Worm (Caenorhabditis elegans) whole organism, L2 larva: Measurements from ENCODE around the gene Y48B6A.13.

Experiments
- C34F6.9 ChIP-seq: fragments of 150-350 bp; optimal IDR thresholded peaks from 2 replicates; lab custom pipeline; 2014; ENCODE audit warnings: missing biosample characterization, missing genetic modification characterization
- F13H6.1 ChIP-seq: sonication (generic microtip); optimal IDR thresholded peaks from 2 replicates; lab custom pipeline; 2016; ENCODE audit warnings: missing genetic modification characterization, missing compliant biosample characterization
- ZK546.5 ChIP-seq: sonication (generic microtip); optimal IDR thresholded peaks from 2 replicates; lab custom pipeline; 2017; ENCODE audit warnings: missing biosample characterization, missing genetic modification characterization
- alr-1 ChIP-seq: fragments of 150-350 bp; optimal IDR thresholded peaks from 2 replicates; lab custom pipeline; 2014; ENCODE audit warnings: missing biosample characterization, missing genetic modification characterization
- aly-2 ChIP-seq: fragments of 150-350 bp; optimal IDR thresholded peaks from 2 replicates; lab custom pipeline; 2014; ENCODE audit warnings: missing biosample characterization, missing genetic modification characterization
- blmp-1 ChIP-seq: sonication (generic microtip); optimal IDR thresholded peaks from 2 replicates; lab custom pipeline; 2017; ENCODE audit warnings: missing genetic modification characterization, mild to moderate bottlenecking, missing compliant biosample characterization, antibody characterized with exemption, moderate library complexity; ENCODE audit not compliant: insufficient read depth
- ceh-82 ChIP-seq: fragments of 150-350 bp; optimal IDR thresholded peaks from 2 replicates; lab custom pipeline; 2014; ENCODE audit warnings: missing biosample characterization, missing genetic modification characterization
- dmd-4 ChIP-seq: sonication (generic microtip); optimal IDR thresholded peaks from 2 replicates; lab custom pipeline; 2017; ENCODE audit warnings: missing biosample characterization, missing genetic modification characterization
- egl-27 ChIP-seq: sonication (generic microtip); optimal IDR thresholded peaks from 3 replicates; lab custom pipeline; 2017; ENCODE audit warnings: missing biosample characterization, missing genetic modification reagents, missing genetic modification characterization
- elt-1 ChIP-seq: fragments of 150-350 bp; optimal IDR thresholded peaks from 2 replicates; lab custom pipeline; 2014; ENCODE audit warnings: missing biosample characterization, missing genetic modification characterization
- elt-3 ChIP-seq: sonication (generic microtip); optimal IDR thresholded peaks from 2 replicates; lab custom pipeline; 2017; ENCODE audit warnings: missing biosample characterization, missing genetic modification characterization
- fos-1 ChIP-seq: fragments of 150-350 bp; optimal IDR thresholded peaks from 2 replicates; lab custom pipeline; 2014; ENCODE audit warnings: missing biosample characterization, missing genetic modification characterization
- gmeb-1 ChIP-seq: fragments of 150-350 bp; optimal IDR thresholded peaks from 2 replicates; lab custom pipeline; 2014; ENCODE audit warnings: missing biosample characterization, missing genetic modification characterization
- lin-11 ChIP-seq: fragments of 150-350 bp; sonication (generic microtip); optimal IDR thresholded peaks from 2 replicates; lab custom pipeline; 2014; ENCODE audit warnings: missing biosample characterization, missing genetic modification characterization, inconsistent platforms, mixed read lengths
- lin-13 ChIP-seq: fragments of 150-350 bp; optimal IDR thresholded peaks from 2 replicates; lab custom pipeline; 2014; ENCODE audit warnings: missing biosample characterization, missing genetic modification reagents, missing genetic modification characterization
- lin-39 ChIP-seq: fragments of 150-350 bp; optimal IDR thresholded peaks from 2 replicates; lab custom pipeline; 2014; ENCODE audit warnings: missing biosample characterization, missing genetic modification reagents, missing genetic modification characterization
- lsy-2 ChIP-seq, 2 experiments: fragments of 150-350 bp in 1 of 2; sonication (generic microtip) in 1 of 2; optimal IDR thresholded peaks; 2 replicates each; lab custom pipeline; 2014 to 2017; ENCODE audit warnings: missing biosample characterization in 2 of 2, missing genetic modification characterization in 2 of 2
- mab-5 ChIP-seq: fragments of 150-350 bp; optimal IDR thresholded peaks from 2 replicates; lab custom pipeline; 2014; ENCODE audit warnings: missing biosample characterization, missing genetic modification characterization
- mdl-1 ChIP-seq, 2 experiments: fragments of 150-350 bp in 1 of 2; sonication (generic microtip) in 1 of 2; optimal IDR thresholded peaks; 2 replicates each; lab custom pipeline; 2017; ENCODE audit warnings: missing biosample characterization in 2 of 2, missing genetic modification characterization in 2 of 2
- nhr-10 ChIP-seq: sonication (generic microtip); optimal IDR thresholded peaks from 2 replicates; lab custom pipeline; 2017; ENCODE audit warnings: missing biosample characterization, missing genetic modification characterization
- nhr-12 ChIP-seq: fragments of 150-350 bp; optimal IDR thresholded peaks from 2 replicates; lab custom pipeline; 2014; ENCODE audit warnings: missing biosample characterization, missing genetic modification characterization
- nhr-129 ChIP-seq: fragments of 150-350 bp; optimal IDR thresholded peaks from 2 replicates; lab custom pipeline; 2014; ENCODE audit warnings: missing biosample characterization, missing genetic modification characterization
- nhr-23 ChIP-seq: fragments of 150-350 bp; optimal IDR thresholded peaks from 2 replicates; lab custom pipeline; 2014; ENCODE audit warnings: missing biosample characterization, missing genetic modification reagents, missing genetic modification characterization
- nhr-237 ChIP-seq: fragments of 150-350 bp; optimal IDR thresholded peaks from 2 replicates; lab custom pipeline; 2014; ENCODE audit warnings: missing biosample characterization, missing genetic modification characterization
- nhr-77 ChIP-seq: fragments of 150-350 bp; optimal IDR thresholded peaks from 2 replicates; lab custom pipeline; 2014; ENCODE audit warnings: missing biosample characterization, missing genetic modification characterization
- peb-1 ChIP-seq: fragments of 150-350 bp; optimal IDR thresholded peaks from 2 replicates; lab custom pipeline; 2014; ENCODE audit warnings: missing biosample characterization, missing genetic modification characterization
- sem-4 ChIP-seq: fragments of 150-350 bp; optimal IDR thresholded peaks from 2 replicates; lab custom pipeline; 2014; ENCODE audit warnings: missing biosample characterization, missing genetic modification reagents, missing genetic modification characterization
- skn-1 ChIP-seq: sonication (generic microtip); optimal IDR thresholded peaks from 2 replicates; lab custom pipeline; 2017; ENCODE audit warnings: missing biosample characterization, missing genetic modification characterization
- sma-3 ChIP-seq: sonication (generic microtip); optimal IDR thresholded peaks from 2 replicates; lab custom pipeline; 2016; ENCODE audit warnings: missing genetic modification reagents, missing genetic modification characterization, missing compliant biosample characterization
- sma-9 ChIP-seq, 2 experiments: fragments of 150-350 bp in 1 of 2; sonication (generic microtip) in 1 of 2; optimal IDR thresholded peaks; 2 replicates each; lab custom pipeline; 2014 to 2016; ENCODE audit warnings: missing genetic modification characterization in 2 of 2, mild to moderate bottlenecking in 1 of 2, missing biosample characterization in 1 of 2, missing compliant biosample characterization in 1 of 2, missing genetic modification reagents in 1 of 2, moderate library complexity in 1 of 2
- snpc-4 ChIP-seq: fragments of 150-350 bp; optimal IDR thresholded peaks from 2 replicates; lab custom pipeline; 2014; ENCODE audit warnings: missing biosample characterization, missing genetic modification characterization
- unc-39 ChIP-seq: fragments of 150-350 bp; optimal IDR thresholded peaks from 2 replicates; lab custom pipeline; 2014; ENCODE audit warnings: missing biosample characterization, missing genetic modification characterization
- unc-55 ChIP-seq: fragments of 150-350 bp; sonication (generic microtip); optimal IDR thresholded peaks from 3 replicates; lab custom pipeline; 2014; ENCODE audit warnings: missing biosample characterization, missing genetic modification reagents, missing genetic modification characterization
- unc-62 ChIP-seq: fragments of 150-350 bp; optimal IDR thresholded peaks from 2 replicates; lab custom pipeline; 2014; ENCODE audit warnings: missing biosample characterization, missing genetic modification reagents, missing genetic modification characterization
- ztf-1 ChIP-seq: fragments of 200-800 bp; sonication (Bioruptor generic); conservative IDR thresholded peaks from 2 replicates; pipeline ENCODE4 v1.3.6; 2022; ENCODE audit warnings: missing genetic modification characterization, missing compliant biosample characterization
- ztf-11 ChIP-seq: sonication (generic microtip); optimal IDR thresholded peaks from 2 replicates; lab custom pipeline; 2017; ENCODE audit warnings: missing biosample characterization, missing genetic modification characterization
- ztf-4 ChIP-seq: fragments of 150-350 bp; optimal IDR thresholded peaks from 2 replicates; lab custom pipeline; 2014; ENCODE audit warnings: missing biosample characterization, missing genetic modification characterization

Gene Y48B6A.13

ce11 chrII:14195931-14196330, 30.1 kb downstream of the Y48B6A.13 start:
- TF ChIP-seq dmd-4 (no peak), nhr-12 (tag; lab: Kevin White, UChicago) (no peak), snpc-4 (tag; lab: Kevin White, UChicago) (no peak), sma-3 (GFP tag; lab: Kevin White, UChicago) (no peak), nhr-237 (tag; lab: Kevin White, UChicago) (no peak), unc-55 (GFP tag; lab: Kevin White, UChicago) (no peak), sma-9 (GFP tag; optimal IDR thresholded peaks at IDR 0.05; lab: Kevin White, UChicago) (no peak), sma-9 (tag; optimal IDR thresholded peaks at IDR 0.05; lab: Kevin White, UChicago) (no peak), lsy-2 (tag; optimal IDR thresholded peaks at IDR 0.05; lab: Kevin White, UChicago) (peak in 1 of 2 experiments; percentile 9), ceh-82 (tag; lab: Kevin White, UChicago) (no peak)
- TF ChIP-seq, all 48 proteins: peak for 1

- TF ChIP-seq nhr-129 (tag; lab: Kevin White, UChicago) (no peak), nhr-10 (tag; lab: Kevin White, UChicago) (no peak), alr-1 (tag; lab: Kevin White, UChicago) (no peak), snpc-4 (tag; lab: Kevin White, UChicago) (no peak), nhr-23 (tag; lab: Kevin White, UChicago) (no peak), ztf-4 (tag; lab: Kevin White, UChicago) (no peak), ceh-82 (tag; lab: Kevin White, UChicago) (no peak), aly-2 (tag; lab: Kevin White, UChicago) (no peak), gmeb-1 (tag; lab: Kevin White, UChicago) (no peak)
These were observed 38.6 kb downstream of the Y48B6A.13 start for ce11 chrII:14187456-14187855.

DNA sequence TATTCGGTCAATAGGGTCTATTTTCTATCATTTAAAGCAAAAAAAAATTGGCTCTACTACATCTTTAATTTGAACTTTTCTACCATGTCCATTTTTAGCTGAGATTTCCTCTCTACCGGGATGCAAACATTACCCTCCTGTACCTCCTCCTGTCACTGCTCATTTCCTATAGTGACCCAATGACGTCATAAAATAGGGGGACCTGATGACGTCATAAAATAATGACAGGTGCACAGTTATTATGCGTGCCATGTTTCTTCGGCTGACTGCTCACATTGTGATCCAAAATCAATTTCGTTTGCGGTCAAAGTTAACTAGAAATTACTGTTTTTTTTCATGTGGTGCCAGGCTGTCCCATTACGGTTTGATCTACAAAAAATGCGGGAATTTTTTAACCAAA, 39.1 kb downstream of the Y48B6A.13 start:
- TF ChIP-seq aly-2 (tag; lab: Kevin White, UChicago) (no peak), ztf-1 (GFP tag; lab: Robert Waterston, UW) (no peak), ztf-11 (tag; lab: Kevin White, UChicago) (no peak), ceh-82 (tag; lab: Kevin White, UChicago) (no peak), elt-3 (tag; lab: Kevin White, UChicago) (no peak), sem-4 (tag; lab: Kevin White, UChicago) (no peak), blmp-1 (tag; lab: Kevin White, UChicago) (no peak), C34F6.9 (no peak), mdl-1 (tag; optimal IDR thresholded peaks at IDR 0.05; lab: Kevin White, UChicago) (no peak), mab-5 (tag; lab: Kevin White, UChicago) (no peak), dmd-4 (no peak), elt-1 (tag; lab: Kevin White, UChicago) (no peak), unc-62 (no peak), nhr-77 (no peak)

DNA sequence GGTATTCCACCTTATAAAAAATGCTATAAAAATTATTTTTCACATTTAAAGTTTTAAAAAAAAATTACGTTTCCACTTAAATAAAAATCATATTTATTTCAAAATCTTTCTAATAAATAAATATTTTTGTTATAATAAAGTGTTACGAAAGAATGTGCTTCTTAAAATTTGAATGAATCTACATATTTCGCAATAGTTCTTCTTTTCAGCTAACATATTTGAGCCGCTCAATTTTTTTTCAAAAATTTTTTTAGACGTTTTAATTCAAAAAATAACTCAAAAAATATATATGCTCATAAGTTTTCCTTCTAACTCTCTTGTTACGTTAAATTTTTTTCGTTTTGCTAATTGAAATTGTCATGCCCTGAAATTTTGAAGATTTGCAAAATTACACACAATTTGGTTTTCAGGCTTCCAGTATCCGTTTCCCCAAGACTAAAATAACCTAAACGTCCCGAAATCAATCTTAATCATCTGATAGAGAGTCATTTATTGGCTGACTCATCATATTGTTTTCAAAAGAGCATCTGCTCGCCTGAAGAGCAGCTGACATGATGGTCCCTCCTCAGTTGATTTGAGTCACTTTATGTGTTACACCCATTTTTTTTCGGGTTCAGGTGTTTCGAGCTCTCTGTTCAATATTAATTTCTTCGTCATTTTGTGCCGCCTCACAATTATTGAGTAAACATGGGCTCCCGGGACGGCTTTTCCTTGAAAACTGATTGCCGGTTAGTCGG, 47.7 kb downstream of the Y48B6A.13 start, which contains the start of gene efhd-1:
Gene efhd-1, plus strand, starts transcription at position 582 of the 737 bp plus-strand sequence.
- TF ChIP-seq F13H6.1 (tag; lab: Kevin White, UChicago) (peak; percentile 29), unc-55 (GFP tag; lab: Kevin White, UChicago) (peak; percentile 31), sma-3 (GFP tag; lab: Kevin White, UChicago) (no peak)
- TF ChIP-seq, all 48 proteins: peak for 2

DNA sequence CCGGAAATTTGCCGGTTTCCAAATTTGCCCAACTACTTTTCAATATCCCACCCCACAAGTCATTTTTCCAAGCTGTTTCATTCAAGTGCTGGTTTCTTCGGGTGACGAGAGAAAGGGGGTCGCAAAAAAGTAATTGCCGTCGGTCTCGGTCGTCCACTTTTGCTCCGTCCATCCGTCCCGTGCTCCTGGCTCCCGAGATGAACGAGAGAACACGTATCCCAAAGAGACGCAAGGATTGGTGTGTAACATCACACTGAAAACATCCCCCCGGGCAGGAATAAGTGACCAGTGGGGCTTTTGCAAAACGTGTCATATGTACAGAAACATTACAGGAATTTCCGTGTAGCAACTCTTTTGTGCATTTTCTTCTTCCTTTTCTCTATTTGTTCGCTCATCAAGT, 49.4 kb downstream of the Y48B6A.13 start:
- TF ChIP-seq F13H6.1 (tag; lab: Kevin White, UChicago) (peak; percentile 28), unc-39 (tag; lab: Kevin White, UChicago) (no peak)

DNA sequence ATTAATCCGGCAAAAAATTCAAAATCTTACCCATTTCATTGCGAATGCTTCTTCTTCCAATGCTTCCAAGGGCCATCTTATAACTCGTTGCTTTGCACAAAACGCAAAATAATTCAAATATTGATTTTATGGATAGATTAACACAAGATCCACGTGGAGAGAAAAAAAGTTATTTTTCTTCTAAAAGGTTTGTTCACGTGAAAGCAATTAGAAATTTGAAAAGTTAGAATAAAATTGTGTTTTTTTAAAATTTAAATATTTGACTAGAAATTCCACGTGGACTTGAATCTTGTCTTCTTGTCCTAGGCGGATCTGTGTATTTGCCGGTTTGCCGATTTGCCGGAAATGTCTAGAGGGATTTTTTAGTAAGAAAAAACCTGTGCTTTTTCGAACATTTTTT, 51.0 kb downstream of the Y48B6A.13 start, which contains the start of gene Y48B6A.5:
Gene Y48B6A.5, minus strand, starts transcription at position 101 of the 400 bp plus-strand sequence.
- no peak for TF ChIP-seq sem-4 (tag; lab: Kevin White, UChicago)
- TF ChIP-seq fos-1 = no peak
- no peak for TF ChIP-seq lin-39 (tag; lab: Kevin White, UChicago)
- TF ChIP-seq sma-9 (GFP tag; optimal IDR thresholded peaks at IDR 0.05; lab: Kevin White, UChicago) = no peak
- no peak for TF ChIP-seq sma-9 (tag; optimal IDR thresholded peaks at IDR 0.05; lab: Kevin White, UChicago)
- no peak for TF ChIP-seq lin-13 (GFP tag; lab: Kevin White, UChicago)
- no peak for TF ChIP-seq nhr-77
- TF ChIP-seq mdl-1 (tag; optimal IDR thresholded peaks at IDR 0.05; lab: Kevin White, UChicago) = no peak
- no peak for TF ChIP-seq skn-1
- TF ChIP-seq unc-62 = no peak
- TF ChIP-seq lin-11 (tag; lab: Kevin White, UChicago) = no peak
- TF ChIP-seq ceh-82 (tag; lab: Kevin White, UChicago) = no peak
- no peak for TF ChIP-seq peb-1
- no peak for TF ChIP-seq ZK546.5
- TF ChIP-seq egl-27 (tag; lab: Kevin White, UChicago) = no peak
- no peak for TF ChIP-seq aly-2 (tag; lab: Kevin White, UChicago)
- no peak for TF ChIP-seq ztf-11 (tag; lab: Kevin White, UChicago)
- no peak for TF ChIP-seq nhr-237 (tag; lab: Kevin White, UChicago)
